Fruit fly (Drosophila melanogaster) Kc167 (cell line): ENCODE data around the gene RpL7-like.

ENCODE experiments used
- Myc ChIP-seq: fragments of >200 bp; optimal IDR thresholded peaks from 2 replicates; lab custom pipeline; 2017; ENCODE audit warnings: missing external identifiers
- Sin3A ChIP-seq: fragments of >200 bp; optimal IDR thresholded peaks from 2 replicates; lab custom pipeline; 2018; ENCODE audit warnings: missing external identifiers
- h ChIP-seq: fragments of >200 bp; optimal IDR thresholded peaks from 3 replicates; lab custom pipeline; 2018; ENCODE audit warnings: missing external identifiers
- insv ChIP-seq: fragments of >200 bp; optimal IDR thresholded peaks from 3 replicates; lab custom pipeline; 2018; ENCODE audit warnings: missing external identifiers
- psq ChIP-seq: fragments of >200 bp; optimal IDR thresholded peaks from 2 replicates; lab custom pipeline; 2017; ENCODE audit warnings: missing external identifiers
- ttk ChIP-seq: sonication (Bioruptor generic); optimal IDR thresholded peaks from 2 replicates; lab custom pipeline; 2017; ENCODE audit warnings: missing external identifiers

The RpL7-like gene

DNA sequence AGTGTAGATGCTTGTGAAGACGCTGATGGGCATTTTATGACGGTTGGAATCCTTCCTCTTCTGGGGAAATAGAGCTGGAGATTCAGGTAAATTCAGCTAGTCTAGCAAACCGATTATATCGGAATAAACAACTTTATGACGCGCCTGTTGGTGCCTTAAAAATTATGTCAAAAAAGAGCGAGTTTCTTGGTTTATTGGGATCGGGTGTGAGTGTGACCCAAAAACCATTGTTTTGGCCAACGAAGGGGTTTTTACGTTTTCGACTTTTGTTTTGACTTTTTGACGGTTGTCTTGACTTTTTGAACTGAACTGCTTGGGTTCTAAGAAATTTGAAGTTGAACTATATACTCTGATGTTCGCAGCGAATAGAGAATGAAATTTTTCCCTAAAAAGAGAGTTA is 35.9 kb downstream of the RpL7-like start:
- no peak for TF ChIP-seq Sin3A (lab: Kevin White, UChicago)
- TF ChIP-seq Myc (lab: Kevin White, UChicago): no peak
- TF ChIP-seq h (lab: Kevin White, UChicago): no peak
- TF ChIP-seq insv (lab: Kevin White, UChicago): no peak
- TF ChIP-seq psq (lab: Kevin White, UChicago): no peak
- TF ChIP-seq ttk (lab: Kevin White, UChicago): no peak

DNA sequence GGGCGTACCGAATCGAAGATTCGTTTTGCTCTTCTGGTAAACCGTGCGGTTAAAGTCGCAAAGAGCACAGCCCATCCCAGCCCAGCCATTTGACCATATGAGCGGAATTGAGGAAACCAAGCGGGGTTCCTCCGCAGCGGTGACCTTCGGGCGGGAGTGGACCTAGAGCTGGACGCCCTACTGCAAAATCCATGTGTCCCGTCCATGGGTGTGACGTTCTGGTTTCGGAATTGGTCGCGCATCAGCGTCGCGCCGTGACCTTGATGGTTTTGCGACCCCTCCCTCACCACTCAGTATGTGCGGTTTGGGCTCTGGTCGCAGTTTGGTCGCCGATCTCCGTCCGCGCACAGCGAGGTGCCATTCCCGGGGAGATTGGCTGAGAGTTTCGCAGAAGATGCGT is 36.6 kb downstream of the RpL7-like start:
- TF ChIP-seq Sin3A (lab: Kevin White, UChicago) (no peak), h (lab: Kevin White, UChicago) (no peak), ttk (lab: Kevin White, UChicago) (no peak), Myc (lab: Kevin White, UChicago) (no peak), insv (lab: Kevin White, UChicago) (no peak), psq (lab: Kevin White, UChicago) (no peak)

DNA sequence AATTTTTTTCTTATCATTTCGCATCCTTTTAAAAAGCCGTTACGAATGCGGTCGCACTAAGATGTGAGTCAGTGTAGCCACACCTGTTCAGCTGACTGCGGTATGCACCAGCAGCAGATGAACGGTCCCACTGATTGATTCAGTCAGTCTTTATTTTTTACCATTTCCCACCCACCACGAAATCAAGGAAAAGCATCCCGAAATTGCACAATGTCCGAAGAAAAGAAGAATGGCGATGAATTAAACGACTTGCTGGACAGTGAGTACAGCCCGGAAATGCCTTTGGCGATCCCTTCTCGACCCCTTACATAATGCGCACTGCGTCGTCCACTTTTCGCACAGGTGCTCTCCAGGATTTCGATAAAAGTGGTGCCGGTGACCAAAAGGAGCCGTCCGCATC is 37.5 kb downstream of the RpL7-like start:
- TF ChIP-seq Sin3A (lab: Kevin White, UChicago) (no peak), insv (lab: Kevin White, UChicago) (no peak), ttk (lab: Kevin White, UChicago) (no peak), h (lab: Kevin White, UChicago) (no peak), psq (lab: Kevin White, UChicago) (no peak), Myc (lab: Kevin White, UChicago) (no peak)

DNA sequence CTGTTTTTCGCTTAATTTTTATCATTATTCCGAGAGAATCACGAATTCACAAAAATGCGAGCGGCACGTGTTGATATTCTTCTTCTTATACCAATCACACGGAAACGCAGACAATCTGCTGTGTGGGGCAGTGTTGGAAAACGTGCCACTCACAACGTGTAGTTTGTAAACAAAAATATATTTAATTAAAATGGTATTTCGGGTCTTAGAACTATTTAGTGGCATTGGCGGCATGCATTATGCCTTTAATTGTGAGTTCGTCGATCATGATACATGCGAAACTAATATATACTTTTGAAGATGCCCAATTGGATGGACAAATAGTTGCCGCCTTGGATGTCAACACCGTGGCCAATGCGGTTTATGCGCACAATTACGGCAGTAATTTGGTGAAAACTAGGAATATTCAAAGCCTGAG is 40.3 kb downstream of the RpL7-like start, which contains the start of the genes CG6712 and Mt2:
Gene CG6712 (minus strand): TSS at position 116 of the 418 bp plus-strand sequence.
Gene Mt2 (plus strand): TSS at position 130 of the 418 bp plus-strand sequence.
- TF ChIP-seq insv (lab: Kevin White, UChicago): no peak
- TF ChIP-seq Myc (lab: Kevin White, UChicago): no peak
- TF ChIP-seq psq (lab: Kevin White, UChicago): no peak

DNA sequence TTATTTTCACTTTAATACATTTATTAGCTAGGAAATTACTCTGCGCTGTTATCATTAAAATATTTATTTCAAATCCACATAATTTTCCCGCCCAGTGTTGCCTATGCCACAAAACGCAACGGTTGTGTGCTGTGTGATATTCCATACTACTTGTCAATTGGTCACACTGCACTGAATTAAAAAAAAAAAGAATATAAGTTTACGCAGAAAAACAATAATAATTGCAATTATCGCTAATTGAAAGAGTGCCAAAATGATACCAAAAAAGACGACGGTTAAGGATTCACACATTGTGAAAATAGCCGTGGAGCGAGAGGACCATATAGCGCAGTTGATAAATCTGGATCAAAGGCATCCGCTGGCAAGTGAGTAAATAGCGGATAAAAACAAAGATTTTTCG is 41.6 kb downstream of the RpL7-like start, which contains the start of gene Ced-12:
Gene Ced-12 (plus strand): TSS at position 141 of the 400 bp plus-strand sequence.
- TF ChIP-seq Sin3A (lab: Kevin White, UChicago): no peak
- no peak for TF ChIP-seq insv (lab: Kevin White, UChicago)
- no peak for TF ChIP-seq ttk (lab: Kevin White, UChicago)
- TF ChIP-seq Myc (lab: Kevin White, UChicago): no peak
- TF ChIP-seq h (lab: Kevin White, UChicago): no peak
- TF ChIP-seq psq (lab: Kevin White, UChicago): no peak

DNA sequence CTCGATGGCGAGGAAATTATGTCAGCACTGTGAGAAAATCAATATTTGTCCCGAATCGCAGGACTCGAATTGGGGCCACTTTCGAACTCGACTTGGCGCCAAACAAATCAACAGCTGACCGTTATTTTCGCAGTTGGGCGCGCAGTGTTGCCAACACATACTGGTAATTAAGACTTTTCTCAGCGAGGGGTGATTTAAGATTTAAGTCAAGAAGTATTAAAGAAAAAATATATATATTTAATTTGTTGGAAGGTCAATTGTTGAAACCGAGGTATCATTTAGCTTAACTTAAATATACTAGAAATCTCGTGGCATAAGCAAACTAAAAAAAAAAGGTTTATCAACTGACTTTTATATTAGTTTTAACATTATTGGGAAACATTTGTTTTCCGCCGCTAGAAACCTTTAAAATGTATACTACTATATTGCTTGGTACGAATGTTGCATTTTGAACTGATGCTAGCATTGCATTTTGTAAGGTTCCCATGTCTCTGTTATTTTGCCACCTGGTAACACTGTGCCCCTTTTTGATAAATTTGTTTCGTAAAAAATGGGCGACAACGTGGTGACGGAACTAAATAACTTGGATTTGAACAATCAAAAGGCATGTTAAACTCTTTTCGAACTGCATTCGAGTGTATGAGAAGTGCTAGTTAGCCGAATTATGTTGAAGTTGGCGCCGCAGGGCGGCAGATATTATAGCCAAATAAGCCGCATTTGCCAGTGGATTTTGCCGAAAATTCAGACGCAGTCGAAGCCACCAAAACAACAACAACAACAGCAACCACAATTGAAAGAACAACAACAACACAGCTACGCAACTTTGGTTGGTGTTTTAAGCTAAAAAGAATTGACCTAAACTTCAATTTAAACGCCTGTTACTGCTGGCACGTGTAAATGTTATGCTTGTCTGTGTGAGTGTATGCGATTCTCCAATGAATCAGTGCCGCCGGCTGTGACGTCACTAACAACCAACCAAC is 47.4 kb downstream of the RpL7-like start, which contains the start of the genes Patsas and ThrRS:
Gene Patsas (minus strand): TSS at position 55 of the 980 bp plus-strand sequence.
Gene ThrRS (plus strand): TSS at position 521 of the 980 bp plus-strand sequence.
- no peak for TF ChIP-seq Sin3A (lab: Kevin White, UChicago)
- TF ChIP-seq h (lab: Kevin White, UChicago): no peak
- no peak for TF ChIP-seq Myc (lab: Kevin White, UChicago)
- no peak for TF ChIP-seq ttk (lab: Kevin White, UChicago)
- TF ChIP-seq psq (lab: Kevin White, UChicago): no peak
- no peak for TF ChIP-seq insv (lab: Kevin White, UChicago)

DNA sequence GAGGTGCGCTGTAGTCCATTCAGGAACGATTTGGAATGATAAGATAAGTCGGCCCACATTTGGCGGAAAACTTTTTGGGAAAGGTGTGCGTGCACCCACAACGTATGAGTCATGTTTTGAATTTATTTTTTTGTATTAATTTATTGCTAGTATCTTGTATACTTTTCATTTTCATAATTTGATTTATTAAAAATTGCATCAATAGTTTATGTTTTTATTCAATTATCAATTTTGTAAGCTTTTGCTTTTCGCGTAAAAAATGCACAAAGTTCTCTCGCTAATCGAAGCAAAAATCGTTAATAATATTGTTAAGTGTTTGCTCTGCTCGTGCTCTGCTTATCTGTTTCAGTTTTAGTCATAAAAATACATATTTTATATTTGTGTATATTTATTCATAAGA is 51.0 kb downstream of the RpL7-like start:
- no peak for TF ChIP-seq h (lab: Kevin White, UChicago)
- no peak for TF ChIP-seq psq (lab: Kevin White, UChicago)
- TF ChIP-seq insv (lab: Kevin White, UChicago): no peak
- no peak for TF ChIP-seq Sin3A (lab: Kevin White, UChicago)
- TF ChIP-seq ttk (lab: Kevin White, UChicago): no peak
- TF ChIP-seq Myc (lab: Kevin White, UChicago): no peak
